Fruit fly (Drosophila melanogaster) whole organism, embryonic: ENCODE data around the gene beag.

Experiments used
- Asciz ChIP-seq: fragments of 200-800 bp; sonication (Bioruptor generic); optimal IDR thresholded peaks from 2 replicates; lab custom pipeline; 2017; ENCODE audit warnings: missing biosample characterization, mild to moderate bottlenecking, missing genetic modification characterization, missing genetic modification reagents
- CG13624 ChIP-seq: fragments of 200-800 bp; sonication (Bioruptor generic); optimal IDR thresholded peaks from 2 replicates; lab custom pipeline; 2016; ENCODE audit warnings: missing biosample characterization, missing genetic modification characterization
- CG13775 ChIP-seq: fragments of 200-800 bp; sonication (Bioruptor generic); optimal IDR thresholded peaks from 3 replicates; lab custom pipeline; 2017; ENCODE audit warnings: missing biosample characterization, mild to moderate bottlenecking, missing genetic modification characterization
- CG14014 ChIP-seq: fragments of 200-800 bp; sonication (Bioruptor generic); IDR thresholded peaks from 2 replicates; pipeline ENCODE4 v1.3.6; 2022; ENCODE audit warnings: missing biosample characterization, missing genetic modification characterization
- CG15073 ChIP-seq: fragments of 200-800 bp; sonication (Bioruptor generic); optimal IDR thresholded peaks from 2 replicates; lab custom pipeline; 2016; ENCODE audit warnings: missing biosample characterization, missing genetic modification characterization
- CG15479 ChIP-seq: fragments of 200-800 bp; sonication (Bioruptor generic); optimal IDR thresholded peaks from 3 replicates; lab custom pipeline; 2019; ENCODE audit warnings: missing biosample characterization, mild to moderate bottlenecking, missing genetic modification characterization, moderate library complexity
- CG16863 ChIP-seq: fragments of 200-800 bp; sonication (Bioruptor generic); optimal IDR thresholded peaks from 3 replicates; lab custom pipeline; 2016; ENCODE audit warnings: missing biosample characterization, missing genetic modification characterization
- CG17912 ChIP-seq: fragments of 200-800 bp; sonication (Bioruptor generic); optimal IDR thresholded peaks from 2 replicates; lab custom pipeline; 2018; ENCODE audit warnings: missing biosample characterization, mild to moderate bottlenecking, missing genetic modification characterization
- CG1792 ChIP-seq: fragments of 200-800 bp; sonication (Bioruptor generic); optimal IDR thresholded peaks from 2 replicates; lab custom pipeline; 2016; ENCODE audit warnings: missing biosample characterization, missing genetic modification characterization
- CG1832 ChIP-seq: fragments of 200-800 bp; sonication (Bioruptor generic); optimal IDR thresholded peaks from 2 replicates; lab custom pipeline; 2017; ENCODE audit warnings: missing biosample characterization, mild to moderate bottlenecking, missing genetic modification characterization, inconsistent platforms
- CG4424 ChIP-seq: fragments of 200-800 bp; sonication (Bioruptor generic); optimal IDR thresholded peaks from 3 replicates; lab custom pipeline; 2016; ENCODE audit warnings: missing biosample characterization, missing genetic modification characterization
- CG7745 ChIP-seq: fragments of 200-800 bp; sonication (Bioruptor generic); optimal IDR thresholded peaks from 2 replicates; lab custom pipeline; 2018; ENCODE audit warnings: missing biosample characterization, mild to moderate bottlenecking, missing genetic modification characterization, moderate library complexity
- CG8290 ChIP-seq, 3 experiments: fragments of 200-800 bp; sonication (Bioruptor generic); optimal IDR thresholded peaks; 2 replicates each; lab custom pipeline; 2016 to 2019; ENCODE audit warnings: missing biosample characterization in 3 of 3, missing genetic modification characterization in 3 of 3, mild to moderate bottlenecking in 2 of 3, moderate library complexity in 1 of 3
- CG8924 ChIP-seq: fragments of 200-800 bp; optimal IDR thresholded peaks from 3 replicates; lab custom pipeline; 2019; ENCODE audit warnings: missing biosample characterization, mild to moderate bottlenecking, missing genetic modification characterization, moderate library complexity
- Camta ChIP-seq: fragments of 200-800 bp; sonication (Bioruptor generic); optimal IDR thresholded peaks from 2 replicates; lab custom pipeline; 2016; ENCODE audit warnings: missing biosample characterization, missing genetic modification characterization
- Ets65A ChIP-seq: fragments of 200-800 bp; sonication (Bioruptor generic); peaks from one replicate; lab custom pipeline; 2016; ENCODE audit warnings: missing biosample characterization, missing genetic modification characterization
- HLH4C ChIP-seq: fragments of 200-800 bp; sonication (Bioruptor generic); IDR thresholded peaks from 3 replicates; pipeline ENCODE4 v1.3.6; 2022; ENCODE audit warnings: missing biosample characterization, missing genetic modification characterization; ENCODE audit not compliant: partially characterized antibody
- Jarid2 ChIP-seq: fragments of 200-800 bp; sonication (Bioruptor generic); optimal IDR thresholded peaks from 3 replicates; lab custom pipeline; 2017; ENCODE audit warnings: mild to moderate bottlenecking, missing biosample characterization, missing genetic modification reagents, missing genetic modification characterization
- Med ChIP-seq: fragments of 200-800 bp; sonication (Bioruptor generic); peaks from one replicate; lab custom pipeline; 2016; ENCODE audit warnings: missing biosample characterization, missing genetic modification characterization, mild to moderate bottlenecking, inconsistent platforms, moderate library complexity
- NC2α ChIP-seq: fragments of 200-800 bp; sonication (Bioruptor generic); optimal IDR thresholded peaks from 2 replicates; lab custom pipeline; 2016; ENCODE audit warnings: missing biosample characterization, missing genetic modification characterization
- NfI ChIP-seq: fragments of 200-800 bp; sonication (Bioruptor generic); optimal IDR thresholded peaks from 3 replicates; lab custom pipeline; 2018; ENCODE audit warnings: missing biosample characterization, mild to moderate bottlenecking, missing genetic modification characterization, moderate library complexity
- Pdp1 ChIP-seq, 2 experiments: fragments of 200-800 bp; sonication (Bioruptor generic); optimal IDR thresholded peaks; 3 replicates each; lab custom pipeline; 2016; ENCODE audit warnings: missing biosample characterization in 2 of 2, missing genetic modification characterization in 2 of 2, mild to moderate bottlenecking in 1 of 2, moderate library complexity in 1 of 2
- Trl ChIP-seq, 3 experiments: fragments of >200 bp in 2 of 3; fragments of 200-800 bp in 1 of 3; sonication (Bioruptor generic) in 1 of 3; optimal IDR thresholded peaks; 2 replicates in 1 of 3; 3 replicates in 2 of 3; lab custom pipeline; 2016 to 2017; ENCODE audit warnings: missing biosample characterization in 1 of 3, missing genetic modification characterization in 1 of 3
- ap ChIP-seq: fragments of 200-800 bp; sonication (Bioruptor generic); IDR thresholded peaks from 2 replicates; pipeline ENCODE4 v1.3.6; 2022; ENCODE audit warnings: missing biosample characterization, missing genetic modification characterization
- bsh ChIP-seq, 2 experiments: fragments of 200-800 bp; sonication (Bioruptor generic); optimal IDR thresholded peaks; 2 replicates each; lab custom pipeline; 2017 to 2018; ENCODE audit warnings: mild to moderate bottlenecking in 2 of 2, missing biosample characterization in 2 of 2, missing genetic modification characterization in 2 of 2, moderate library complexity in 1 of 2
- cg ChIP-seq: fragments of 200-800 bp; sonication (Bioruptor generic); optimal IDR thresholded peaks from 3 replicates; lab custom pipeline; 2019; ENCODE audit warnings: missing biosample characterization, mild to moderate bottlenecking, missing genetic modification characterization, moderate library complexity
- ewg ChIP-seq: fragments of 200-800 bp; sonication (Bioruptor generic); optimal IDR thresholded peaks from 3 replicates; lab custom pipeline; 2017; ENCODE audit warnings: mild to moderate bottlenecking, missing biosample characterization, missing genetic modification reagents, missing genetic modification characterization
- fd3F ChIP-seq: fragments of 200-800 bp; sonication (Bioruptor generic); optimal IDR thresholded peaks from 2 replicates; lab custom pipeline; 2018; ENCODE audit warnings: missing biosample characterization, mild to moderate bottlenecking, missing genetic modification characterization, moderate library complexity
- gro ChIP-seq: fragments of 200-800 bp; sonication (Bioruptor generic); optimal IDR thresholded peaks from 2 replicates; lab custom pipeline; 2016; ENCODE audit warnings: missing biosample characterization, missing genetic modification characterization
- luna ChIP-seq: fragments of 200-800 bp; sonication (Bioruptor generic); optimal IDR thresholded peaks from 2 replicates; lab custom pipeline; 2016; ENCODE audit warnings: missing biosample characterization, missing genetic modification characterization
- maf-S ChIP-seq: fragments of 200-800 bp; sonication (Bioruptor generic); optimal IDR thresholded peaks from 2 replicates; lab custom pipeline; 2016; ENCODE audit warnings: missing biosample characterization, missing genetic modification characterization
- mirr ChIP-seq: fragments of 200-800 bp; sonication (Bioruptor generic); optimal IDR thresholded peaks from 3 replicates; lab custom pipeline; 2018; ENCODE audit warnings: missing biosample characterization, mild to moderate bottlenecking, missing genetic modification characterization
- nom ChIP-seq: fragments of 200-800 bp; sonication (Bioruptor generic); optimal IDR thresholded peaks from 2 replicates; lab custom pipeline; 2017; ENCODE audit warnings: missing biosample characterization, missing genetic modification characterization, mild to moderate bottlenecking, moderate library complexity, missing genetic modification reagents
- org-1 ChIP-seq: fragments of 200-800 bp; sonication (Bioruptor generic); optimal IDR thresholded peaks from 2 replicates; lab custom pipeline; 2017; ENCODE audit warnings: missing biosample characterization, missing genetic modification characterization
- pros ChIP-seq: fragments of 200-800 bp; sonication (Bioruptor generic); optimal IDR thresholded peaks from 3 replicates; lab custom pipeline; 2019; ENCODE audit warnings: missing biosample characterization, mild to moderate bottlenecking, missing genetic modification characterization, moderate library complexity
- scrt ChIP-seq: fragments of 200-800 bp; sonication (Bioruptor generic); optimal IDR thresholded peaks from 2 replicates; lab custom pipeline; 2018; ENCODE audit warnings: missing biosample characterization, mild to moderate bottlenecking, missing genetic modification characterization, moderate library complexity
- sens ChIP-seq: fragments of 200-800 bp; sonication (Bioruptor generic); peaks from one replicate; lab custom pipeline; 2016; ENCODE audit warnings: missing biosample characterization, missing genetic modification characterization
- sr ChIP-seq: fragments of 200-800 bp; sonication (Bioruptor generic); IDR thresholded peaks from 3 replicates; pipeline ENCODE4 v1.3.6; 2022; ENCODE audit warnings: missing biosample characterization, missing genetic modification characterization
- trem ChIP-seq: fragments of 200-800 bp; optimal IDR thresholded peaks from 3 replicates; lab custom pipeline; 2019; ENCODE audit warnings: missing biosample characterization, mild to moderate bottlenecking, missing genetic modification characterization, moderate library complexity
- yki ChIP-seq: fragments of >200 bp; optimal IDR thresholded peaks from 3 replicates; lab custom pipeline; 2018

beag gene

dm6 chr3R:9057398-9058058 is 7.3 kb downstream of the beag start (continued):
- TF ChIP-seq HLH4C (GFP tag; lab: Robert Waterston, UW) (no peak), Camta (GFP tag; lab: Kevin White, UChicago) (peak; percentile 39)

dm6 chr3R:9057032-9057397 is 7.9 kb downstream of the beag start:
- TF ChIP-seq CG13624 (GFP tag; lab: Kevin White, UChicago) (peak; percentile 35), CG7745 (tag; lab: Kevin White, UChicago) (no peak), gro (GFP tag; lab: Kevin White, UChicago) (peak; percentile 24), luna (GFP tag; lab: Kevin White, UChicago) (peak; percentile 8), CG16863 (GFP tag; lab: Kevin White, UChicago) (no peak), NC2α (GFP tag; lab: Kevin White, UChicago) (peak; percentile 24), Med (GFP tag; lab: Kevin White, UChicago) (peak; percentile 82), Trl (optimal IDR thresholded peaks at IDR 0.05; lab: Kevin White, UChicago) (peak in 1 of 2 experiments; percentile 98), Trl (GFP tag; optimal IDR thresholded peaks at IDR 0.05; lab: Kevin White, UChicago) (peak; percentile 7), CG8290 (GFP tag; optimal IDR thresholded peaks at IDR 0.05; lab: Kevin White, UChicago) (no peak), CG8290 (tag; optimal IDR thresholded peaks at IDR 0.05; lab: Kevin White, UChicago) (peak in 1 of 2 experiments; percentile 70), Jarid2 (GFP tag; lab: Kevin White, UChicago) (peak; percentile 51), yki (peak; percentile 88), maf-S (GFP tag; lab: Kevin White, UChicago) (peak; percentile 21), mirr (GFP tag; lab: Kevin White, UChicago) (no peak)

- no peak for TF ChIP-seq CG8924
- peak; percentile 21 for TF ChIP-seq cg (GFP tag; lab: Kevin White, UChicago)
- peak in 1 of 2 experiments; percentile 46 for TF ChIP-seq Trl (optimal IDR thresholded peaks at IDR 0.05; lab: Kevin White, UChicago)
- TF ChIP-seq Trl (GFP tag; optimal IDR thresholded peaks at IDR 0.05; lab: Kevin White, UChicago), result no peak
- TF ChIP-seq sens (GFP tag; lab: Kevin White, UChicago), result peak; percentile 72
- peak; percentile 4 for TF ChIP-seq Asciz (GFP tag; lab: Kevin White, UChicago)
- TF ChIP-seq CG1832 (GFP tag; lab: Kevin White, UChicago), result peak; percentile 74
- peak in 1 of 2 experiments; percentile 33 for TF ChIP-seq Pdp1 (GFP tag; optimal IDR thresholded peaks at IDR 0.05; lab: Kevin White, UChicago)
- TF ChIP-seq ewg, result peak; percentile 92
- no peak for TF ChIP-seq sr (GFP tag; lab: Robert Waterston, UW)
- peak; percentile 88 for TF ChIP-seq nom (GFP tag; lab: Kevin White, UChicago)
- no peak for TF ChIP-seq CG13775 (GFP tag; lab: Kevin White, UChicago)
- no peak for TF ChIP-seq org-1
- no peak for TF ChIP-seq CG17912 (GFP tag; lab: Kevin White, UChicago)
- peak; percentile 77 for TF ChIP-seq pros (GFP tag; lab: Kevin White, UChicago)
- peak; percentile 19 for TF ChIP-seq scrt
- TF ChIP-seq trem, result peak; percentile 8
- TF ChIP-seq fd3F (GFP tag; lab: Kevin White, UChicago), result peak; percentile 14
- TF ChIP-seq CG15479, result peak; percentile 7
- no peak for TF ChIP-seq NfI (GFP tag; lab: Kevin White, UChicago)
- peak in 1 of 2 experiments; percentile 73 for TF ChIP-seq bsh (GFP tag; optimal IDR thresholded peaks at IDR 0.05; lab: Kevin White, UChicago)
- peak; percentile 47 for TF ChIP-seq Ets65A (GFP tag; lab: Kevin White, UChicago)
- peak; percentile 7 for TF ChIP-seq CG1792 (GFP tag; lab: Kevin White, UChicago)
- TF ChIP-seq CG15073, result no peak
- no peak for TF ChIP-seq mirr (GFP tag; lab: Kevin White, UChicago)
- no peak for TF ChIP-seq CG4424 (GFP tag; lab: Kevin White, UChicago)
- no peak for TF ChIP-seq CG14014 (GFP tag; lab: Robert Waterston, UW)
- TF ChIP-seq ap (GFP tag; lab: Robert Waterston, UW), result no peak
These were observed 8.4 kb downstream of the beag start for dm6 chr3R:9056409-9057031.
